Fruit fly (Drosophila melanogaster) Kc167 (cell line): ENCODE measurements around the gene CG1463.

Source experiments
- Myc ChIP-seq: fragments of >200 bp; optimal IDR thresholded peaks from 2 replicates; lab custom pipeline; 2017; ENCODE audit warnings: missing external identifiers
- h ChIP-seq: fragments of >200 bp; optimal IDR thresholded peaks from 3 replicates; lab custom pipeline; 2018; ENCODE audit warnings: missing external identifiers
- psq ChIP-seq: fragments of >200 bp; optimal IDR thresholded peaks from 2 replicates; lab custom pipeline; 2017; ENCODE audit warnings: missing external identifiers

dm6 chrX:12653574-12653973 lies 42.1 kb upstream of the CG1463 start, which contains the start of gene CkIalpha:
- TF ChIP-seq Myc (lab: Kevin White, UChicago) (no peak), psq (lab: Kevin White, UChicago) (no peak), h (lab: Kevin White, UChicago) (no peak)
